Worm (Caenorhabditis elegans): Measurements from ENCODE around the gene igcm-3.

Gene igcm-3

ce11 chrX:2695292-2695691, 10.4 kb downstream of the igcm-3 start (continued):
- TF ChIP-seq ctbp-1 (GFP tag; IDR thresholded peaks at IDR 0.05), result no peak
- no peak for TF ChIP-seq hmg-1.1 (GFP tag; IDR thresholded peaks at IDR 0.05)
- TF ChIP-seq ama-1 (optimal IDR thresholded peaks at IDR 0.05), result no peak
- TF ChIP-seq tag-97 (GFP tag; IDR thresholded peaks at IDR 0.05), result no peak
- no peak for TF ChIP-seq gei-8 (GFP tag; optimal IDR thresholded peaks at IDR 0.05)
- TF ChIP-seq set-16 (GFP tag; IDR thresholded peaks at IDR 0.05), result no peak
- no peak for TF ChIP-seq ztf-7 (tag; optimal IDR thresholded peaks at IDR 0.05)
- peak; percentile 79; the same call in 1 of the 2 replicates for TF ChIP-seq tra-1 (GFP tag; IDR thresholded peaks at IDR 0.05)
- TF ChIP-seq dmd-6 (GFP tag; IDR thresholded peaks at IDR 0.05), result peak; percentile 90
- no peak for TF ChIP-seq Y105C5A.15 (GFP tag; IDR thresholded peaks at IDR 0.05)
- no peak for TF ChIP-seq zfp-3 (GFP tag; conservative IDR thresholded peaks at IDR 0.05)
- TF ChIP-seq ceh-32 (tag; optimal IDR thresholded peaks at IDR 0.05; ENCODE audit: poor library complexity), result no peak
- no peak for TF ChIP-seq vab-7 (GFP tag; IDR thresholded peaks at IDR 0.05)
- peak; percentile 84 for TF ChIP-seq hlh-11 (tag; optimal IDR thresholded peaks at IDR 0.05)
- no peak for TF ChIP-seq zip-2 (tag; optimal IDR thresholded peaks at IDR 0.05)
- TF ChIP-seq zag-1 (tag; optimal IDR thresholded peaks at IDR 0.05), result no peak
- no peak for TF ChIP-seq lin-39 (tag; optimal IDR thresholded peaks at IDR 0.05)
- TF ChIP-seq mxl-3 (GFP tag; optimal IDR thresholded peaks at IDR 0.05), result peak; percentile 28
- TF ChIP-seq mxl-2 (GFP tag; conservative IDR thresholded peaks at IDR 0.05), result no peak
- TF ChIP-seq snpc-4 (tag; optimal IDR thresholded peaks at IDR 0.05), result no peak
- no peak for TF ChIP-seq daf-8 (GFP tag; IDR thresholded peaks at IDR 0.05)
- TF ChIP-seq nhr-42 (GFP tag; IDR thresholded peaks at IDR 0.05), result no peak
- no peak for TF ChIP-seq attf-4 (tag; optimal IDR thresholded peaks at IDR 0.05)
- TF ChIP-seq T26A8.4 (GFP tag; IDR thresholded peaks at IDR 0.05), result no peak
- TF ChIP-seq duxl-1 (tag; optimal IDR thresholded peaks at IDR 0.05; ENCODE audit: poor library complexity), result no peak
- no peak for TF ChIP-seq nhr-102 (tag; optimal IDR thresholded peaks at IDR 0.05)
- no peak for TF ChIP-seq D1046.2 (GFP tag; IDR thresholded peaks at IDR 0.05)
- peak; percentile 68 for TF ChIP-seq hlh-30 (tag; optimal IDR thresholded peaks at IDR 0.05; ENCODE audit: insufficient read depth)
- no peak for TF ChIP-seq ceh-20 (GFP tag; IDR thresholded peaks at IDR 0.05)
- peak; percentile 62 for TF ChIP-seq nhr-77 (tag; optimal IDR thresholded peaks at IDR 0.05)
- TF ChIP-seq pqm-1 (tag; optimal IDR thresholded peaks at IDR 0.05), result peak; percentile 85
- no peak for TF ChIP-seq sdz-12 (GFP tag; optimal IDR thresholded peaks at IDR 0.05)
- TF ChIP-seq nhr-48 (tag; optimal IDR thresholded peaks at IDR 0.05), result peak; percentile 1
- TF ChIP-seq mep-1 (tag; optimal IDR thresholded peaks at IDR 0.05), result peak; percentile 1
- TF ChIP-seq F44E2.7 (GFP tag; IDR thresholded peaks at IDR 0.05), result no peak
- TF ChIP-seq pha-4 (GFP tag; IDR thresholded peaks at IDR 0.05), result no peak
- no peak for TF ChIP-seq pha-4 (tag; optimal IDR thresholded peaks at IDR 0.05)
- TF ChIP-seq daf-19 (GFP tag; conservative IDR thresholded peaks at IDR 0.05), result no peak
- no peak for TF ChIP-seq rbr-2 (tag; optimal IDR thresholded peaks at IDR 0.05)
- TF ChIP-seq Y48G9A.11 (GFP tag; IDR thresholded peaks at IDR 0.05), result no peak
- no peak for TF ChIP-seq Y5F2A.4 (GFP tag; optimal IDR thresholded peaks at IDR 0.05)
- TF ChIP-seq F10B5.3 (tag; optimal IDR thresholded peaks at IDR 0.05), result no peak
- 0 out of 2 replicates have a peak, but pooled peaks have one; percentile 19 for TF ChIP-seq snpc-1.2 (GFP tag; IDR thresholded peaks at IDR 0.05)
- TF ChIP-seq php-3 (GFP tag; IDR thresholded peaks at IDR 0.05), result peak; percentile 69; the same call in 1 of the 2 replicates
- TF ChIP-seq lsy-2 (tag; optimal IDR thresholded peaks at IDR 0.05), result peak in 1 of 2 experiments; percentile 23
- no peak for TF ChIP-seq hif-1 (tag; optimal IDR thresholded peaks at IDR 0.05)
- peak; percentile 68 for TF ChIP-seq nhr-28 (tag; optimal IDR thresholded peaks at IDR 0.05)
- no peak for TF ChIP-seq nhr-111 (GFP tag; optimal IDR thresholded peaks at IDR 0.05)
- TF ChIP-seq R02D3.7 (tag; optimal IDR thresholded peaks at IDR 0.05), result no peak
- no peak for TF ChIP-seq mdt-29 (GFP tag; IDR thresholded peaks at IDR 0.05)
- TF ChIP-seq nhr-76 (tag; optimal IDR thresholded peaks at IDR 0.05), result no peak
- TF ChIP-seq cey-2 (tag; optimal IDR thresholded peaks at IDR 0.05; ENCODE audit: borderline replicate concordance, insufficient read depth), result no peak

Measured in whole organism, L4 larva.